Worm (Caenorhabditis elegans) whole organism, L4 larva: ENCODE data around the gene Y47D3A.13.

Source experiments
- hif-1 ChIP-seq, 2 experiments: sonication (generic microtip); optimal IDR thresholded peaks; 2 replicates each; lab custom pipeline; 2016 to 2017; ENCODE audit warnings: missing compliant biosample characterization in 2 of 2, missing genetic modification characterization in 2 of 2, missing genetic modification reagents in 2 of 2, missing genotype in 2 of 2, mild to moderate bottlenecking in 1 of 2
- lim-7 ChIP-seq: fragments of 200-800 bp; sonication (Bioruptor generic); IDR thresholded peaks from 2 replicates; pipeline ENCODE4 v1.3.6; 2022; ENCODE audit warnings: missing genetic modification characterization, missing compliant biosample characterization
- mdl-1 ChIP-seq, 2 experiments: fragments of 150-350 bp in 1 of 2; sonication (generic microtip) in 1 of 2; optimal IDR thresholded peaks; 2 replicates each; lab custom pipeline; 2014 to 2017; ENCODE audit warnings: missing biosample characterization in 2 of 2, missing genetic modification characterization in 2 of 2

ce11 chrIII:11251718-11252441 lies 28.0 kb upstream of the Y47D3A.13 start, which contains the start of gene Y47D3A.32:
- TF ChIP-seq hif-1 (tag; optimal IDR thresholded peaks at IDR 0.05; lab: Kevin White, UChicago) (no peak), mdl-1 (tag; optimal IDR thresholded peaks at IDR 0.05; lab: Kevin White, UChicago) (no peak), lim-7 (0 out of 2 replicates have a peak, but pooled peaks have one; percentile 56)
